Worm (Caenorhabditis elegans) whole organism, early embryonic: ENCODE measurements around the gene ift-74.

Experiments used
- ama-1 ChIP-seq: fragments of 150-350 bp; optimal IDR thresholded peaks from 2 replicates; lab custom pipeline; 2014
- ets-7 ChIP-seq: sonication (generic microtip); optimal IDR thresholded peaks from 2 replicates; lab custom pipeline; 2016; ENCODE audit warnings: missing genotype, missing genetic modification characterization, missing compliant biosample characterization
- hmbx-1 ChIP-seq: sonication (generic microtip); optimal IDR thresholded peaks from 2 replicates; lab custom pipeline; 2016; ENCODE audit warnings: mild to moderate bottlenecking, missing genetic modification characterization, missing compliant biosample characterization
- pes-1 ChIP-seq: fragments of 200-800 bp; sonication (Bioruptor generic); IDR thresholded peaks from 2 replicates; pipeline ENCODE4 v1.3.6; 2022; ENCODE audit warnings: missing genetic modification reagents, missing genetic modification characterization, missing compliant biosample characterization
- tbx-11 ChIP-seq: fragments of 200-800 bp; sonication (Bioruptor generic); IDR thresholded peaks from 2 replicates; pipeline ENCODE4 v1.3.6; 2022; ENCODE audit warnings: missing genetic modification characterization, missing compliant biosample characterization

DNA sequence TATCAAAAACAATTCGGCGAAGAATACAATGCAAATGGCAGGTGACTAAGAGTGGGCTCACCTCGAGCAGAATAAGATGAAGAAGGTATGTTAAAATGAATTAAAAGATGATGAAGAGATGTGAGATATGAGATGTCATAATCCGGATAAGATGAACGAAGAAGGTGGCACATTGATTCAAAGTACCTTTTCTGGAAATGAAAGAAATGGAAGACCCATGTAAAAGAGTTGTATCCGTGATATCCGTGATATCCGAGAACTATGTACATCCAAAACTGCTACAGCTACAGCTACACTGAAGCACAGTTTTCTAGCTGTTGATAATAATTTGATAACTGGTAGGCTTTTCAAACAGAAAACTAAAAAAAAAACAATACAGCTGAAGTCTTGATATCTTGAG is 30.8 kb upstream of the ift-74 start, which contains the start of gene oig-8:
- TF ChIP-seq pes-1 (GFP tag; lab: Robert Waterston, UW) (no peak), ama-1 (lab: Kevin White, UChicago) (no peak), tbx-11 (GFP tag; lab: Robert Waterston, UW) (no peak), hmbx-1 (tag; lab: Kevin White, UChicago) (no peak), ets-7 (tag; lab: Kevin White, UChicago) (no peak)
